Worm (Caenorhabditis elegans) whole organism, L3 larva: ENCODE results near the gene F27B10.1.

ENCODE experiments used
- ZK546.5 ChIP-seq: sonication (generic microtip); optimal IDR thresholded peaks from 2 replicates; lab custom pipeline; 2017; ENCODE audit warnings: missing biosample characterization, missing genetic modification characterization
- aly-2 ChIP-seq: fragments of 150-350 bp; optimal IDR thresholded peaks from 2 replicates; lab custom pipeline; 2014; ENCODE audit warnings: missing biosample characterization, missing genetic modification characterization
- ama-1 ChIP-seq: fragments of 150-350 bp; optimal IDR thresholded peaks from 2 replicates; lab custom pipeline; 2018
- ceh-16 ChIP-seq: sonication (generic microtip); optimal IDR thresholded peaks from 2 replicates; lab custom pipeline; 2017; ENCODE audit warnings: missing biosample characterization, missing genetic modification characterization
- ceh-82 ChIP-seq: fragments of 150-350 bp; optimal IDR thresholded peaks from 2 replicates; lab custom pipeline; 2014; ENCODE audit warnings: missing biosample characterization, missing genetic modification characterization
- ceh-9 ChIP-seq: sonication (generic microtip); optimal IDR thresholded peaks from 2 replicates; lab custom pipeline; 2018; ENCODE audit warnings: missing biosample characterization, missing genetic modification characterization
- eor-1 ChIP-seq, 2 experiments: fragments of 150-350 bp; optimal IDR thresholded peaks; 2 replicates each; lab custom pipeline; 2014 to 2018; ENCODE audit warnings: missing biosample characterization in 2 of 2, missing genetic modification characterization in 2 of 2
- fkh-10 ChIP-seq: sonication (generic microtip); optimal IDR thresholded peaks from 2 replicates; lab custom pipeline; 2017; ENCODE audit warnings: missing biosample characterization, missing genetic modification reagents, missing genetic modification characterization
- fkh-2 ChIP-seq: fragments of 150-350 bp; optimal IDR thresholded peaks from 2 replicates; lab custom pipeline; 2014; ENCODE audit warnings: missing biosample characterization, missing genetic modification reagents, missing genetic modification characterization
- fos-1 ChIP-seq: fragments of 150-350 bp; optimal IDR thresholded peaks from 2 replicates; lab custom pipeline; 2014; ENCODE audit warnings: missing biosample characterization, missing genetic modification characterization
- hmg-11 ChIP-seq: sonication (generic microtip); optimal IDR thresholded peaks from 2 replicates; lab custom pipeline; 2016; ENCODE audit warnings: missing genetic modification characterization, missing compliant biosample characterization
- lin-39 ChIP-seq: fragments of 150-350 bp; optimal IDR thresholded peaks from 2 replicates; lab custom pipeline; 2018; ENCODE audit warnings: missing biosample characterization, missing genetic modification reagents, missing genetic modification characterization
- lsy-12 ChIP-seq: sonication (generic microtip); optimal IDR thresholded peaks from 2 replicates; lab custom pipeline; 2016; ENCODE audit warnings: mild to moderate bottlenecking, missing genetic modification characterization, missing compliant biosample characterization
- mml-1 ChIP-seq: fragments of 150-350 bp; sonication (generic microtip); optimal IDR thresholded peaks from 3 replicates; lab custom pipeline; 2014; ENCODE audit warnings: missing biosample characterization, missing genetic modification characterization
- nhr-12 ChIP-seq: fragments of 150-350 bp; optimal IDR thresholded peaks from 2 replicates; lab custom pipeline; 2014; ENCODE audit warnings: missing biosample characterization, missing genetic modification characterization
- nhr-23 ChIP-seq: fragments of 150-350 bp; optimal IDR thresholded peaks from 2 replicates; lab custom pipeline; 2014; ENCODE audit warnings: missing biosample characterization, missing genetic modification reagents, missing genetic modification characterization
- nhr-237 ChIP-seq: fragments of 150-350 bp; optimal IDR thresholded peaks from 2 replicates; lab custom pipeline; 2014; ENCODE audit warnings: missing biosample characterization, missing genetic modification characterization
- nhr-25 ChIP-seq: sonication (generic microtip); optimal IDR thresholded peaks from 2 replicates; lab custom pipeline; 2017; ENCODE audit warnings: missing biosample characterization, missing genetic modification characterization
- nhr-43 ChIP-seq: sonication (generic microtip); optimal IDR thresholded peaks from 2 replicates; lab custom pipeline; 2016; ENCODE audit warnings: mild to moderate bottlenecking, missing genetic modification characterization, missing compliant biosample characterization; ENCODE audit not compliant: poor library complexity, severe bottlenecking
- nhr-76 ChIP-seq: fragments of 150-350 bp; sonication (generic microtip); optimal IDR thresholded peaks from 5 replicates; lab custom pipeline; 2014; ENCODE audit warnings: missing biosample characterization, missing genetic modification characterization
- pha-4 ChIP-seq: fragments of 150-350 bp; optimal IDR thresholded peaks from 2 replicates; lab custom pipeline; 2014; ENCODE audit warnings: missing biosample characterization, missing genetic modification reagents, missing genetic modification characterization
- skn-1 ChIP-seq: fragments of 150-350 bp; optimal IDR thresholded peaks from 2 replicates; lab custom pipeline; 2014; ENCODE audit warnings: missing biosample characterization, missing genetic modification characterization
- snpc-4 ChIP-seq: fragments of 150-350 bp; optimal IDR thresholded peaks from 2 replicates; lab custom pipeline; 2014; ENCODE audit warnings: missing biosample characterization, missing genetic modification characterization
- tbx-2 ChIP-seq: sonication (generic microtip); optimal IDR thresholded peaks from 2 replicates; lab custom pipeline; 2016; ENCODE audit warnings: mild to moderate bottlenecking, missing genetic modification characterization, missing compliant biosample characterization
- unc-62 ChIP-seq: fragments of 150-350 bp; sonication (generic microtip); optimal IDR thresholded peaks from 4 replicates; lab custom pipeline; 2014; ENCODE audit warnings: missing biosample characterization, missing genetic modification reagents, missing genetic modification characterization
- zag-1 ChIP-seq: fragments of 150-350 bp; optimal IDR thresholded peaks from 2 replicates; lab custom pipeline; 2014; ENCODE audit warnings: missing biosample characterization, missing genetic modification characterization
- ztf-11 ChIP-seq: fragments of 150-350 bp; optimal IDR thresholded peaks from 2 replicates; lab custom pipeline; 2014; ENCODE audit warnings: missing biosample characterization, missing genetic modification characterization
- ztf-4 ChIP-seq: fragments of 150-350 bp; optimal IDR thresholded peaks from 2 replicates; lab custom pipeline; 2014; ENCODE audit warnings: missing biosample characterization, missing genetic modification characterization

The F27B10.1 gene

ce11 chrV:7111276-7111675, 38.9 kb downstream of the F27B10.1 start:
- TF ChIP-seq fkh-10 (GFP tag; lab: Kevin White, UChicago) = peak; percentile 76
- TF ChIP-seq nhr-25 = no peak

- TF ChIP-seq pha-4 (tag; lab: Kevin White, UChicago) = no peak
- TF ChIP-seq ztf-11 (tag; lab: Kevin White, UChicago) = no peak
- no peak for TF ChIP-seq ama-1
- no peak for TF ChIP-seq fos-1 (tag; lab: Kevin White, UChicago)
- no peak for TF ChIP-seq nhr-237
- TF ChIP-seq mml-1 (tag; lab: Kevin White, UChicago) = no peak
- no peak for TF ChIP-seq zag-1 (tag; lab: Kevin White, UChicago)
Observed at ce11 chrV:7112223-7112622, 39.8 kb downstream of the F27B10.1 start.

- TF ChIP-seq ceh-9 (tag; lab: Kevin White, UChicago) (no peak), eor-1 (tag; optimal IDR thresholded peaks at IDR 0.05; lab: Kevin White, UChicago) (no peak), nhr-237 (no peak), nhr-76 (tag; lab: Kevin White, UChicago) (no peak), nhr-12 (tag; lab: Kevin White, UChicago) (no peak), ztf-11 (tag; lab: Kevin White, UChicago) (no peak), ceh-82 (tag; lab: Kevin White, UChicago) (no peak), ZK546.5 (tag; lab: Kevin White, UChicago) (no peak), fkh-10 (GFP tag; lab: Kevin White, UChicago) (no peak), fkh-2 (no peak), pha-4 (tag; lab: Kevin White, UChicago) (no peak), lin-39 (no peak), mml-1 (tag; lab: Kevin White, UChicago) (no peak), skn-1 (tag; lab: Kevin White, UChicago) (no peak), tbx-2 (tag; lab: Kevin White, UChicago) (no peak), nhr-43 (tag; lab: Kevin White, UChicago) (no peak)
Observed at ce11 chrV:7118796-7119195, 46.4 kb downstream of the F27B10.1 start, which contains the start of gene srx-33. srx-33 (minus strand) TSS chrV:7118896.

- TF ChIP-seq ztf-4 (no peak), lsy-12 (no peak), nhr-237 (no peak), snpc-4 (tag; lab: Kevin White, UChicago) (no peak), fkh-10 (GFP tag; lab: Kevin White, UChicago) (no peak), nhr-12 (tag; lab: Kevin White, UChicago) (no peak), ZK546.5 (tag; lab: Kevin White, UChicago) (no peak), ceh-16 (tag; lab: Kevin White, UChicago) (no peak), nhr-43 (tag; lab: Kevin White, UChicago) (no peak), nhr-25 (no peak), ceh-82 (tag; lab: Kevin White, UChicago) (no peak), nhr-23 (no peak), mml-1 (tag; lab: Kevin White, UChicago) (no peak), hmg-11 (tag; lab: Kevin White, UChicago) (no peak)
Observed at ce11 chrV:7120168-7120567, 47.8 kb downstream of the F27B10.1 start, which contains the start of gene srx-34. srx-34 (minus strand) TSS chrV:7120268.

- TF ChIP-seq pha-4 (tag; lab: Kevin White, UChicago) = peak; percentile 63
- TF ChIP-seq hmg-11 (tag; lab: Kevin White, UChicago) = no peak
Observed at ce11 chrV:7123188-7123708, 50.8 kb downstream of the F27B10.1 start, which contains the start of gene lmd-5. lmd-5 (plus strand) TSS chrV:7123658.

ce11 chrV:7123979-7124378, 51.6 kb downstream of the F27B10.1 start:
- TF ChIP-seq aly-2 (no peak), ceh-9 (tag; lab: Kevin White, UChicago) (no peak), mml-1 (tag; lab: Kevin White, UChicago) (no peak), lin-39 (no peak), snpc-4 (tag; lab: Kevin White, UChicago) (no peak), nhr-12 (tag; lab: Kevin White, UChicago) (no peak), nhr-237 (no peak), ceh-82 (tag; lab: Kevin White, UChicago) (no peak), unc-62 (no peak), fkh-2 (no peak)
